Worm (Caenorhabditis elegans): Measurements from ENCODE around the gene ZC21.8.
A peak's percentile ranks its signal among the peaks of the same experiment; 100 is the strongest.

The ZC21.8 gene

ce11 chrIII:8473292-8473691, 46.5 kb downstream of the ZC21.8 start (continued):
- TF ChIP-seq ceh-58 (GFP tag; IDR thresholded peaks at IDR 0.05): no peak
- peak in 1 of 2 experiments; percentile 25 for TF ChIP-seq rec-8 (tag; optimal IDR thresholded peaks at IDR 0.05)
- no peak for TF ChIP-seq B0035.1 (tag; optimal IDR thresholded peaks at IDR 0.05)
- TF ChIP-seq hmg-1.2 (GFP tag; IDR thresholded peaks at IDR 0.05): peak; percentile 59
- TF ChIP-seq B0261.1 (tag; optimal IDR thresholded peaks at IDR 0.05): peak; percentile 70
- no peak for TF ChIP-seq ama-1 (optimal IDR thresholded peaks at IDR 0.05)
- no peak for TF ChIP-seq ama-1 (GFP tag; optimal IDR thresholded peaks at IDR 0.05)
- peak; percentile 54 for TF ChIP-seq rpc-1 (optimal IDR thresholded peaks at IDR 0.05)
- TF ChIP-seq rpc-1 (tag; optimal IDR thresholded peaks at IDR 0.05): peak; percentile 83
- peak; percentile 60; the same call in 1 of the 2 replicates for TF ChIP-seq ceh-40 (GFP tag; IDR thresholded peaks at IDR 0.05)
- TF ChIP-seq repo-1 (tag; optimal IDR thresholded peaks at IDR 0.05): no peak
- 0 out of 2 replicates have a peak, but pooled peaks have one; percentile 42 for TF ChIP-seq ztf-28 (GFP tag; IDR thresholded peaks at IDR 0.05)
- no peak for TF ChIP-seq sdz-38 (tag; optimal IDR thresholded peaks at IDR 0.05)
- peak; percentile 38 for TF ChIP-seq lsl-1 (GFP tag; optimal IDR thresholded peaks at IDR 0.05)
- no peak for TF ChIP-seq lir-1 (GFP tag; conservative IDR thresholded peaks at IDR 0.05)
- peak; percentile 75 for TF ChIP-seq nhr-90 (tag; optimal IDR thresholded peaks at IDR 0.05)
- peak; percentile 57 for TF ChIP-seq die-1 (tag; optimal IDR thresholded peaks at IDR 0.05)
- peak; percentile 15 for TF ChIP-seq F52B5.7 (tag; optimal IDR thresholded peaks at IDR 0.05)
- TF ChIP-seq F57A8.1 (GFP tag; optimal IDR thresholded peaks at IDR 0.05): no peak
- 0 out of 2 replicates have a peak, but pooled peaks have one; percentile 30 for TF ChIP-seq rcor-1 (GFP tag; IDR thresholded peaks at IDR 0.05)
- peak; percentile 63 for TF ChIP-seq D2030.7 (GFP tag; IDR thresholded peaks at IDR 0.05)
- peak; percentile 39 for TF ChIP-seq ztf-18 (tag; optimal IDR thresholded peaks at IDR 0.05)
- TF ChIP-seq Y53F4B.3 (GFP tag; IDR thresholded peaks at IDR 0.05): no peak
- TF ChIP-seq ztf-25 (GFP tag; IDR thresholded peaks at IDR 0.05): 0 out of 2 replicates have a peak, but pooled peaks have one; percentile 51
- peak; percentile 29 for TF ChIP-seq attf-5 (GFP tag; optimal IDR thresholded peaks at IDR 0.05)
- no peak for TF ChIP-seq F23B12.7 (tag; optimal IDR thresholded peaks at IDR 0.05; ENCODE audit: insufficient read depth)
